Worm (Caenorhabditis elegans) whole organism, L2 larva: Measurements from ENCODE around the gene T19D12.5.

Experiments used
- ceh-82 ChIP-seq: fragments of 150-350 bp; optimal IDR thresholded peaks from 2 replicates; lab custom pipeline; 2014; ENCODE audit warnings: missing biosample characterization, missing genetic modification characterization
- elt-1 ChIP-seq: fragments of 150-350 bp; optimal IDR thresholded peaks from 2 replicates; lab custom pipeline; 2014; ENCODE audit warnings: missing biosample characterization, missing genetic modification characterization
- gmeb-1 ChIP-seq: fragments of 150-350 bp; optimal IDR thresholded peaks from 2 replicates; lab custom pipeline; 2014; ENCODE audit warnings: missing biosample characterization, missing genetic modification characterization
- lin-39 ChIP-seq: fragments of 150-350 bp; optimal IDR thresholded peaks from 2 replicates; lab custom pipeline; 2014; ENCODE audit warnings: missing biosample characterization, missing genetic modification reagents, missing genetic modification characterization
- nhr-12 ChIP-seq: fragments of 150-350 bp; optimal IDR thresholded peaks from 2 replicates; lab custom pipeline; 2014; ENCODE audit warnings: missing biosample characterization, missing genetic modification characterization
- nhr-237 ChIP-seq: fragments of 150-350 bp; optimal IDR thresholded peaks from 2 replicates; lab custom pipeline; 2014; ENCODE audit warnings: missing biosample characterization, missing genetic modification characterization
- snpc-4 ChIP-seq: fragments of 150-350 bp; optimal IDR thresholded peaks from 2 replicates; lab custom pipeline; 2014; ENCODE audit warnings: missing biosample characterization, missing genetic modification characterization
- zag-1 ChIP-seq: fragments of 150-350 bp; optimal IDR thresholded peaks from 2 replicates; lab custom pipeline; 2014; ENCODE audit warnings: missing biosample characterization, missing genetic modification characterization
- ztf-11 ChIP-seq: sonication (generic microtip); optimal IDR thresholded peaks from 2 replicates; lab custom pipeline; 2017; ENCODE audit warnings: missing biosample characterization, missing genetic modification characterization
- ztf-4 ChIP-seq: fragments of 150-350 bp; optimal IDR thresholded peaks from 2 replicates; lab custom pipeline; 2014; ENCODE audit warnings: missing biosample characterization, missing genetic modification characterization

DNA sequence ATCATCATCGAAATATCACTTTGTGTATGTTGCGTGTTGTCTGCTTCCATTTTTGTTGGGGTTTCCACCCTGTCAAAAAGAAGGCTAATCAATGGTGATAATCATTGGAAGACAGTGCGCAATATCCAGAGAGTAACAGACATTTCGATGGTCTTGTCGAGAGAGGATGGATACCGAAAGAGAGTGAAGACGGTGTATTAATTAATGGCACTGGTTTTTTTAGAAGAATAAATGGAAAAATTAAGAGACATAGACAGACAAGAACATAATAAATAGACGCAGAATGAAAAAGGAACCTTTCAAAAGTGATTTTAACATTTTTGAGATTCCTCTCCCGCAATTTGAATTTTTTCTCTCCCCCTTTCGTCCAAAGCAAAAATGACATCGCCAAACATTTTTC is 17.0 kb downstream of the T19D12.5 start:
- TF ChIP-seq gmeb-1 (tag; lab: Kevin White, UChicago) (no peak), ceh-82 (tag; lab: Kevin White, UChicago) (no peak), zag-1 (no peak), ztf-11 (tag; lab: Kevin White, UChicago) (no peak), nhr-12 (tag; lab: Kevin White, UChicago) (no peak), nhr-237 (tag; lab: Kevin White, UChicago) (no peak), lin-39 (no peak), elt-1 (tag; lab: Kevin White, UChicago) (no peak), snpc-4 (tag; lab: Kevin White, UChicago) (no peak), ztf-4 (tag; lab: Kevin White, UChicago) (no peak)
